Fruit fly (Drosophila melanogaster) Kc167 (cell line): ENCODE measurements around the gene hth.

Experiments used
- Myc ChIP-seq: fragments of >200 bp; optimal IDR thresholded peaks from 2 replicates; lab custom pipeline; 2017; ENCODE audit warnings: missing external identifiers
- Sin3A ChIP-seq: fragments of >200 bp; optimal IDR thresholded peaks from 2 replicates; lab custom pipeline; 2018; ENCODE audit warnings: missing external identifiers
- h ChIP-seq: fragments of >200 bp; optimal IDR thresholded peaks from 3 replicates; lab custom pipeline; 2018; ENCODE audit warnings: missing external identifiers
- insv ChIP-seq: fragments of >200 bp; optimal IDR thresholded peaks from 3 replicates; lab custom pipeline; 2018; ENCODE audit warnings: missing external identifiers
- psq ChIP-seq: fragments of >200 bp; optimal IDR thresholded peaks from 2 replicates; lab custom pipeline; 2017; ENCODE audit warnings: missing external identifiers
- ttk ChIP-seq: sonication (Bioruptor generic); optimal IDR thresholded peaks from 2 replicates; lab custom pipeline; 2017; ENCODE audit warnings: missing external identifiers

Gene hth

dm6 chr3R:10639468-10639867 is at the start of gene hth:
Gene hth, minus strand, starts transcription at chr3R:10639568.
- no peak for TF ChIP-seq ttk (lab: Kevin White, UChicago)
- no peak for TF ChIP-seq psq (lab: Kevin White, UChicago)
- no peak for TF ChIP-seq insv (lab: Kevin White, UChicago)
- no peak for TF ChIP-seq Myc

- TF ChIP-seq Sin3A, result no peak
- TF ChIP-seq ttk (lab: Kevin White, UChicago), result no peak
- no peak for TF ChIP-seq Myc
- no peak for TF ChIP-seq insv (lab: Kevin White, UChicago)
- TF ChIP-seq psq (lab: Kevin White, UChicago), result no peak
- no peak for TF ChIP-seq h (lab: Kevin White, UChicago)
Observed at dm6 chr3R:10688835-10689234, 49.5 kb upstream of the hth start.

DNA sequence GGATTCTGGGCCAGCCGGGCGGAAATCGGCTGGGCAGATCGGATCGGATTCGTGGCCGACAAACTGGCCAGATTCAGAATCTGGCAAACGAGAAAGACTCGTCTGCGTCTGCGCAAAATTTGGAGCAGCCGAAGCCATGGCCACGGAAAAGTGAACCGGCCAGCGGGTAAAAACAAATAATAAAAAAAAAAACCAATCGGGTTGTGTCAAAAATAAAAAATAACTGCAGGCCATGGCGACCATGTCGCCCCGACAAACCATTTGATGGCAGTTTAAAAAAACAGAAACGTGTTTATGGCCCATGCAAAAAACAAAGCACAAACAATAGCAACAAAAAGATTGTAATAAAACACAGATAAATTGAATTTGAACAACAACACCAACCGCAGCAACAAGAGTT is 48.8 kb upstream of the hth start:
- no peak for TF ChIP-seq Sin3A
- TF ChIP-seq h (lab: Kevin White, UChicago), result no peak
- no peak for TF ChIP-seq psq (lab: Kevin White, UChicago)
- TF ChIP-seq Myc, result no peak
- TF ChIP-seq ttk (lab: Kevin White, UChicago), result no peak
- TF ChIP-seq insv (lab: Kevin White, UChicago), result no peak

DNA sequence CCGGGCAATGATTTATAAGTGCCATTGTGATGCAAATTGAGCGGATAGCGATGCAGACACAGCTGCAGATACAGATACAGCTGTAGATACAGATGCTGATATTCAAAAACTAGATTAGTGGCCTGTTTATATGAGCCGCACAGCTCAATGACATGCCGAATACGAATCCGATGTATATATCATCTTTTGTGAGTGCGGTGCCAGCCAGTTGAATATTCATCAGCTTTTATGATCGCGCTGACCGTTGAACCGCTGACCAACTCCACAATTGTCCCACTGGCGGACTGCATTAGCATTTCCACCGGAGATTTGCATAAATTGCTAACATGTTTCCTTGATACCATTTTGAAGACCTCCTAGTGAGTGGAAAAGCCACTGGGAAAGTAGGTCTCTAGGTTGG is 47.9 kb upstream of the hth start:
- no peak for TF ChIP-seq ttk (lab: Kevin White, UChicago)
- no peak for TF ChIP-seq Myc
- no peak for TF ChIP-seq psq (lab: Kevin White, UChicago)
- no peak for TF ChIP-seq Sin3A
- TF ChIP-seq insv (lab: Kevin White, UChicago), result no peak
- TF ChIP-seq h (lab: Kevin White, UChicago), result no peak

- TF ChIP-seq ttk (lab: Kevin White, UChicago) (no peak), insv (lab: Kevin White, UChicago) (no peak), Myc (no peak), h (lab: Kevin White, UChicago) (no peak), psq (lab: Kevin White, UChicago) (no peak), Sin3A (no peak)
Observed at dm6 chr3R:10686307-10687094, 47.1 kb upstream of the hth start, which contains the start of gene Skel. Gene Skel, plus strand, starts transcription at chr3R:10686943.

DNA sequence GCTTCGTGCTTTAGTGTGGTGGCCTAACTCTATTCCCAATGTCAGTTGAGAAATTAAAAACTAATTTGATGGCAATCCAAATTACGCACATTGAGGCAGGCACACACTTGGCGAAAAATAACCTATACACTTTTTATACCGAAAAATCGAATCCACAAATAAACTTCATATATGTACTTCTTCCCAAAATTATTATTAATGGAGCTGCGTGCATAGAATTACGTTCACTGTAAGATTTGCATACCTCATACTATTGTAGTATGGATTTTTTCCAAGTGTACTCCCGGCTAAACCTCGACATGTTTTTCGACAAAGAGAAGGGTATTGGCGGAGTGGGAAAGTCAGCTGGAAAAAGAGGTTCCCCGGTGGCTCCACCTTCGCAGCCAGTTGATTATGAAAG is 44.9 kb upstream of the hth start:
- TF ChIP-seq psq (lab: Kevin White, UChicago) (no peak), Myc (no peak), Sin3A (no peak), h (lab: Kevin White, UChicago) (no peak), insv (lab: Kevin White, UChicago) (no peak), ttk (lab: Kevin White, UChicago) (no peak)

DNA sequence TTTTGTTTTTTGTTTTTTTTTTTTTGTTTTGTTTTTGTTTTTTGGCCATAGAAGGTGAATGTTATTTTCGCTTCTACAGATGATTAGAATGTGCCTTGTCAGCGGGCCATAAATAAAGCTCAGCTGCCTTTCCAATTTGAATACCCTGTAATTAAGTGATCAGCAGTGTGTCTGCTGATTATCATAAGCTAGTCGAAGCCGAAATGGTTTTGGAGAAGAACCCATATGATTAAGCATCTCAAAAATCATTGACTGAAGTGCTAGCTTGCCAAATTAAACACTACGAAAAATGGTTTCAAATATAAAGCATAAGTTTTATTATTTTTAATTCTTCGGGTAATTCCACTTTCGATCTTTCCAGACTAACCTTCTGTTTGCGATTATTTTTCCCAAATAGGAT is 43.9 kb upstream of the hth start:
- TF ChIP-seq psq (lab: Kevin White, UChicago) (no peak), insv (lab: Kevin White, UChicago) (no peak), Myc (no peak)

DNA sequence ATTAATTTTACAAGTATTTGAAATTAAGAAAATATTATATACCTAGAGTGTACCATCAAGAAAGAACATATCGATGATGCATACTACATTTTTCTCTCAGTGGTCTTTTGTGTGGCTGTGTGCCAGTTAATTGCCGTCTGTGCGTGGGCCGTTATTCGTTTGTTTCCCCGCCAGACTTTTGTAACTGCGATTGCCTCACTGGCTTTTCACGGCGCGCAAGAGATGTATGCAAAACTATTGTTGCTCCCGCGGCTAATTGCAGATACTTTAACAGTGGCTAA is 42.3 kb upstream of the hth start:
- TF ChIP-seq Sin3A (no peak), h (lab: Kevin White, UChicago) (no peak), insv (lab: Kevin White, UChicago) (no peak), psq (lab: Kevin White, UChicago) (no peak), Myc (no peak), ttk (lab: Kevin White, UChicago) (no peak)

DNA sequence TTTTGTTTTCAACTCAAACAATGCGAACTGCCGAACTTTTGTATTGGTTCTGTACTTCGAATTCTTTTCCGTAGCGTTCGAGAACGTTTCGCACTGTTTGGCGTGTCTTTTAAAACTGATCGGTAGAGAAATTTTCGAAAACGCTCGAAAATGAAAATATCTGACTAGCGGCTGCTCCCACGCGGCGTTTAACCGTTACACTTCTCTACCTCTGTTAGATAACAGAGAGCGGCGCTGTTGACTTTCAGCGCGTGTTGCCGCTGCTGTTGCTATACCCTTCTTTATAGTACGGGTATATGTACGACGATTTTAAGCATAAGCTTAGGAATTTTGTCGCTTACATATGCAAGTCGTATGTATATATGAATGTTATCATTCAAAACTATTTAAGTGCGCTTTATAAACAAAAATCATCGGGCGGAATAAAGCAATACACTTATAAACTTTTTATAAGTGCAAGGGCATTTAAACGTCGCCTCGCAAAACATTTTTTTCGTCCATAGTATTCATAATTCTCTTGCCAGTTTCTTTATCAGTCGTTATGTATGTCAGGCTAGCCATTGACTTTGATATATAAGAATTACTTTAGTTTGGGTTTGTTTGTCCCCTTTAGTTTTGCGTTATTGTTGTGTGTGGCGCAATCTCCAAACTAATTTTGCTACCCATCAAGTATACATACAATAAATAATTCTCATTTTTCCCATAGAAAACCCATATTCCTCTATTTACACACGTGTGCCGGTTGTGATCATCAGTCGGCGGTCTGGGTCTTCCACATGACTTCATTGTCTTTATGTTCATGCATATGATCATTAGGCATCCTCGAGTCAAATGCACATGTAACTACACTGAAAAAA is 41.7 kb upstream of the hth start, which contains the start of gene Phyhd1:
TSS of gene Phyhd1 (minus strand) at position 101 of the 857 bp plus-strand sequence.
- TF ChIP-seq ttk (lab: Kevin White, UChicago) (no peak), h (lab: Kevin White, UChicago) (no peak), Myc (no peak), psq (lab: Kevin White, UChicago) (no peak), insv (lab: Kevin White, UChicago) (no peak), Sin3A (no peak)

DNA sequence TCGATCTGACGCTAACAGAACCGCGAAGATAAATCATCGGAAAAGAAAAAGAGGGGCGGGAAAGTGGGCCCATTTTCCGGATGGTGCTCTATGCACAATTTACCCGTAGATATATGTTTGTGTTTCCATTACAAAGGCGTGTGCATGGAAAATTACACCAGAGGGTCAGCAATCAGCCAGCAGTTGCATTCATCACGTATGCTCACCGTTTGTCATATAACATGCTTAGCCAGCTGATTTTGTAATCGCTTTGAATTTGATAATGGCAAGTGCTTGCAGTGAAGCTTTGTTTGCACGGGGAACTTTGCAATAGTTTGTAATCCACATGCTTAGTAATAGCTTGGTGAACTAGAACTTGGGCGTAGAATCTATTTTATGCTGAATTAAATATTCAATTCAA is 40.5 kb upstream of the hth start:
- TF ChIP-seq psq (lab: Kevin White, UChicago) (no peak), h (lab: Kevin White, UChicago) (no peak), Myc (no peak), ttk (lab: Kevin White, UChicago) (no peak), Sin3A (no peak), insv (lab: Kevin White, UChicago) (no peak)

DNA sequence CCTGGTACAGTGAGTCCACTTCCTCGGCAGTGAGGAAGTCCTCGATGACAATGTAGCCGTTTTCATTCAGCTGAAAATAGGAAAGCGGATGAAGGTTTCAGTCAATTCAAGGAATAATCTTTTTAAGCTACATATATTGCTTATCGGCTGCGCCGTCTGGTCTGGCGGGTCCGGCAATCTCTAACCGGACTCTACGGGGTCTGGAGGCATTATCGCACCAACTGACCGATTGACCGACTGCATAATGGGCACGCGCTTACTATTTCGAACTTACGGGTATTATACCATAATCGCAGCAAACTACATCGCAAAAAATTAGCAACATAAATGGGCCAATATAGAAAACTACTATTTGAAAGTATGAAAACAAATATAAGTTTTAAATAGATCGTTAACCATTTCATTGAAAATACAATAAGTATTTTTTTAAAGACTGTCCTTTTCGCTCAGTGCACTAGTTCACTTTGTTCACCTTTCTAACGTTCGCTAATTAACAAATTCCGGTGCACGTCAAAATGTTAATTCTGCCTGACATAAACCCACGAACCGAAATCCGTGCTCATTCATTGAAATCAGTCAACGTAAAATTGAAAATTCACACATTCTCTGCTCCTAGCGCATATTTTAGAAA is 39.7 kb upstream of the hth start:
- TF ChIP-seq Myc, result no peak

- TF ChIP-seq psq (lab: Kevin White, UChicago) (no peak), ttk (lab: Kevin White, UChicago) (no peak), h (lab: Kevin White, UChicago) (no peak), insv (lab: Kevin White, UChicago) (no peak), Sin3A (no peak), Myc (no peak)
Observed at dm6 chr3R:10677245-10677902, 38.0 kb upstream of the hth start, which contains the start of gene CG6465. Gene CG6465, minus strand, starts transcription at chr3R:10677251.
